Fruit fly (Drosophila melanogaster) whole organism, prepupa: ENCODE measurements around the gene Rev1.

Experiments
- Blimp-1 ChIP-seq: fragments of 200-800 bp; sonication (Bioruptor generic); optimal IDR thresholded peaks from 3 replicates; lab custom pipeline; 2017; ENCODE audit warnings: missing biosample characterization, missing genetic modification characterization, mild to moderate bottlenecking, moderate library complexity, missing genetic modification reagents
- CG10631 ChIP-seq: fragments of 200-800 bp; sonication (Bioruptor generic); optimal IDR thresholded peaks from 2 replicates; lab custom pipeline; 2016; ENCODE audit warnings: missing biosample characterization, missing genetic modification characterization
- CG10669 ChIP-seq: fragments of 200-800 bp; sonication (Bioruptor generic); optimal IDR thresholded peaks from 3 replicates; lab custom pipeline; 2018; ENCODE audit warnings: missing biosample characterization, mild to moderate bottlenecking, missing genetic modification characterization, moderate library complexity
- CG11762 ChIP-seq: fragments of 200-800 bp; sonication (Bioruptor generic); optimal IDR thresholded peaks from 3 replicates; lab custom pipeline; 2016; ENCODE audit warnings: missing biosample characterization, missing genetic modification characterization; ENCODE audit not compliant: insufficient read depth
- CG11902 ChIP-seq: fragments of 200-800 bp; sonication (Bioruptor generic); optimal IDR thresholded peaks from 3 replicates; lab custom pipeline; 2016; ENCODE audit warnings: missing biosample characterization, missing genetic modification characterization
- CG1621 ChIP-seq: fragments of 200-800 bp; sonication (Bioruptor generic); optimal IDR thresholded peaks from 3 replicates; lab custom pipeline; 2018; ENCODE audit warnings: missing biosample characterization, mild to moderate bottlenecking, missing genetic modification characterization
- CG16779 ChIP-seq: fragments of 200-800 bp; sonication (Bioruptor generic); optimal IDR thresholded peaks from 3 replicates; lab custom pipeline; 2017; ENCODE audit warnings: missing biosample characterization, mild to moderate bottlenecking, missing genetic modification characterization
- CG3032 ChIP-seq: fragments of 200-800 bp; optimal IDR thresholded peaks from 2 replicates; lab custom pipeline; 2019; ENCODE audit warnings: missing biosample characterization, mild to moderate bottlenecking, missing genetic modification characterization, moderate library complexity
- CG31627 ChIP-seq: fragments of 200-800 bp; sonication (Bioruptor generic); optimal IDR thresholded peaks from 3 replicates; lab custom pipeline; 2016; ENCODE audit warnings: missing biosample characterization, missing genetic modification characterization
- CG3919 ChIP-seq: fragments of 200-800 bp; sonication (Bioruptor generic); optimal IDR thresholded peaks from 3 replicates; lab custom pipeline; 2016; ENCODE audit warnings: missing biosample characterization, missing genetic modification characterization
- CG4318 ChIP-seq: fragments of 200-800 bp; sonication (Bioruptor generic); optimal IDR thresholded peaks from 3 replicates; lab custom pipeline; 2017; ENCODE audit warnings: missing biosample characterization, mild to moderate bottlenecking, missing genetic modification characterization
- CG6276 ChIP-seq: fragments of 200-800 bp; sonication (Bioruptor generic); optimal IDR thresholded peaks from 2 replicates; lab custom pipeline; 2017; ENCODE audit warnings: missing biosample characterization, mild to moderate bottlenecking, missing genetic modification characterization
- CG6792 ChIP-seq: fragments of 200-800 bp; sonication (Bioruptor generic); optimal IDR thresholded peaks from 3 replicates; lab custom pipeline; 2016; ENCODE audit warnings: missing biosample characterization, missing genetic modification characterization
- CG6808 ChIP-seq: fragments of 200-800 bp; sonication (Bioruptor generic); optimal IDR thresholded peaks from 3 replicates; lab custom pipeline; 2017; ENCODE audit warnings: missing biosample characterization, missing genetic modification characterization, mild to moderate bottlenecking, moderate library complexity, missing genetic modification reagents
- CG6854 ChIP-seq: fragments of 200-800 bp; sonication (Bioruptor generic); optimal IDR thresholded peaks from 2 replicates; lab custom pipeline; 2017; ENCODE audit warnings: missing biosample characterization, mild to moderate bottlenecking, missing genetic modification characterization
- CG7368 ChIP-seq: fragments of 200-800 bp; sonication (Bioruptor generic); optimal IDR thresholded peaks from 3 replicates; lab custom pipeline; 2016; ENCODE audit warnings: missing biosample characterization, missing genetic modification characterization
- CG8119 ChIP-seq: fragments of 200-800 bp; sonication (Bioruptor generic); IDR thresholded peaks from 3 replicates; pipeline ENCODE4 v1.3.6; 2022; ENCODE audit warnings: missing biosample characterization, missing genetic modification characterization
- CG8319 ChIP-seq: fragments of 200-800 bp; sonication (Bioruptor generic); optimal IDR thresholded peaks from 3 replicates; lab custom pipeline; 2016; ENCODE audit warnings: missing biosample characterization, missing genetic modification characterization
- CG9139 ChIP-seq: fragments of 200-800 bp; sonication (Bioruptor generic); optimal IDR thresholded peaks from 3 replicates; lab custom pipeline; 2017; ENCODE audit warnings: missing biosample characterization, mild to moderate bottlenecking, missing genetic modification characterization
- Eip75B ChIP-seq: fragments of 200-800 bp; sonication (Bioruptor generic); optimal IDR thresholded peaks from 3 replicates; lab custom pipeline; 2016; ENCODE audit warnings: missing biosample characterization, missing genetic modification characterization
- Eip93F ChIP-seq: fragments of 200-800 bp; sonication (Bioruptor generic); optimal IDR thresholded peaks from 2 replicates; lab custom pipeline; 2016; ENCODE audit warnings: missing biosample characterization, mild to moderate bottlenecking, missing genetic modification characterization
- Ets21C ChIP-seq: fragments of 200-800 bp; sonication (Bioruptor generic); optimal IDR thresholded peaks from 3 replicates; lab custom pipeline; 2016; ENCODE audit warnings: missing biosample characterization, missing genetic modification characterization
- Ets96B ChIP-seq: fragments of 200-800 bp; optimal IDR thresholded peaks from 2 replicates; lab custom pipeline; 2019; ENCODE audit warnings: missing biosample characterization, mild to moderate bottlenecking, missing genetic modification characterization, moderate library complexity
- Gug ChIP-seq: fragments of 200-800 bp; sonication (Bioruptor generic); IDR thresholded peaks from 2 replicates; pipeline ENCODE4 v1.3.6; 2022; ENCODE audit warnings: missing biosample characterization, missing genetic modification characterization
- Hr39 ChIP-seq: fragments of 200-800 bp; sonication (Bioruptor generic); optimal IDR thresholded peaks from 2 replicates; lab custom pipeline; 2016; ENCODE audit warnings: missing biosample characterization, missing genetic modification characterization
- Hr4 ChIP-seq: fragments of 200-800 bp; sonication (Bioruptor generic); optimal IDR thresholded peaks from 3 replicates; lab custom pipeline; 2016; ENCODE audit warnings: missing biosample characterization, missing genetic modification characterization
- Lpt ChIP-seq: fragments of 200-800 bp; sonication (Bioruptor generic); optimal IDR thresholded peaks from 3 replicates; lab custom pipeline; 2016; ENCODE audit warnings: missing biosample characterization, missing genetic modification characterization
- Met ChIP-seq: fragments of 200-800 bp; sonication (Bioruptor generic); optimal IDR thresholded peaks from 3 replicates; lab custom pipeline; 2016; ENCODE audit warnings: missing biosample characterization, missing genetic modification characterization
- OdsH ChIP-seq: fragments of 200-800 bp; sonication (Bioruptor generic); optimal IDR thresholded peaks from 3 replicates; lab custom pipeline; 2016; ENCODE audit warnings: missing biosample characterization, missing genetic modification characterization
- Smox ChIP-seq: fragments of 200-800 bp; sonication (Bioruptor generic); optimal IDR thresholded peaks from 3 replicates; lab custom pipeline; 2016; ENCODE audit warnings: missing biosample characterization, missing genetic modification characterization
- Sox102F ChIP-seq: fragments of 200-800 bp; sonication (Bioruptor generic); optimal IDR thresholded peaks from 2 replicates; lab custom pipeline; 2016; ENCODE audit warnings: missing biosample characterization, mild to moderate bottlenecking, missing genetic modification characterization
- Sox14 ChIP-seq: fragments of 200-800 bp; sonication (Bioruptor generic); optimal IDR thresholded peaks from 3 replicates; lab custom pipeline; 2016; ENCODE audit warnings: missing biosample characterization, missing genetic modification characterization
- achi ChIP-seq: fragments of 200-800 bp; sonication (Bioruptor generic); optimal IDR thresholded peaks from 3 replicates; lab custom pipeline; 2016; ENCODE audit warnings: missing biosample characterization, missing genetic modification characterization
- cyc ChIP-seq: fragments of 200-800 bp; sonication (Bioruptor generic); optimal IDR thresholded peaks from 3 replicates; lab custom pipeline; 2016; ENCODE audit warnings: missing biosample characterization, missing genetic modification characterization
- dsx ChIP-seq: fragments of 200-800 bp; optimal IDR thresholded peaks from 3 replicates; lab custom pipeline; 2019; ENCODE audit warnings: missing biosample characterization, mild to moderate bottlenecking, missing genetic modification characterization, moderate library complexity; ENCODE audit not compliant: poor library complexity, severe bottlenecking
- eg ChIP-seq: fragments of 200-800 bp; sonication (Bioruptor generic); IDR thresholded peaks from 3 replicates; pipeline ENCODE4 v1.3.6; 2022; ENCODE audit warnings: missing biosample characterization, missing genetic modification characterization
- esn ChIP-seq: fragments of 200-800 bp; sonication (Bioruptor generic); optimal IDR thresholded peaks from 2 replicates; lab custom pipeline; 2016; ENCODE audit warnings: missing biosample characterization, mild to moderate bottlenecking, missing genetic modification characterization, moderate library complexity
- fd59A ChIP-seq: fragments of 200-800 bp; sonication (Bioruptor generic); optimal IDR thresholded peaks from 2 replicates; lab custom pipeline; 2017; ENCODE audit warnings: missing biosample characterization, mild to moderate bottlenecking, missing genetic modification characterization, missing genetic modification reagents
- fkh ChIP-seq: fragments of 200-800 bp; sonication (Bioruptor generic); optimal IDR thresholded peaks from 3 replicates; lab custom pipeline; 2017; ENCODE audit warnings: missing biosample characterization, mild to moderate bottlenecking, missing genetic modification characterization, moderate library complexity
- lz ChIP-seq: fragments of 200-800 bp; sonication (Bioruptor generic); optimal IDR thresholded peaks from 3 replicates; lab custom pipeline; 2016; ENCODE audit warnings: missing biosample characterization, missing genetic modification characterization
- net ChIP-seq: fragments of 200-800 bp; sonication (Bioruptor generic); optimal IDR thresholded peaks from 3 replicates; lab custom pipeline; 2016; ENCODE audit warnings: missing biosample characterization, missing genetic modification characterization
- pdm3 ChIP-seq: fragments of 200-800 bp; sonication (Bioruptor generic); optimal IDR thresholded peaks from 3 replicates; lab custom pipeline; 2016; ENCODE audit warnings: missing biosample characterization, missing genetic modification characterization
- salr ChIP-seq, 2 experiments: fragments of 200-800 bp; sonication (Bioruptor generic); optimal IDR thresholded peaks; 3 replicates each; lab custom pipeline; 2016 to 2018; ENCODE audit warnings: missing biosample characterization in 2 of 2, missing genetic modification characterization in 2 of 2, mild to moderate bottlenecking in 1 of 2
- spab ChIP-seq: fragments of 200-800 bp; sonication (Bioruptor generic); optimal IDR thresholded peaks from 2 replicates; lab custom pipeline; 2017; ENCODE audit warnings: missing biosample characterization, mild to moderate bottlenecking, missing genetic modification characterization, missing genetic modification reagents
- ss ChIP-seq, 2 experiments: fragments of 200-800 bp; sonication (Bioruptor generic); optimal IDR thresholded peaks; 2 replicates in 1 of 2; 3 replicates in 1 of 2; lab custom pipeline; 2017 to 2018; ENCODE audit warnings: mild to moderate bottlenecking in 2 of 2, missing biosample characterization in 2 of 2, missing genetic modification characterization in 2 of 2, moderate library complexity in 1 of 2
- svp ChIP-seq: fragments of 200-800 bp; sonication (Bioruptor generic); peaks from one replicate; lab custom pipeline; 2016; ENCODE audit warnings: missing biosample characterization, missing genetic modification characterization
- topi ChIP-seq: fragments of 200-800 bp; sonication (Bioruptor generic); optimal IDR thresholded peaks from 3 replicates; lab custom pipeline; 2016; ENCODE audit warnings: missing biosample characterization, missing genetic modification characterization

The Rev1 gene

dm6 chr3L:622357-622834 is 31.8 kb upstream of the Rev1 start (continued):
- TF ChIP-seq fkh (peak; percentile 45), Eip75B (GFP tag; lab: Kevin White, UChicago) (peak; percentile 64), CG11762 (GFP tag; lab: Kevin White, UChicago) (peak; percentile 49), Ets21C (GFP tag; lab: Kevin White, UChicago) (peak; percentile 53), ss (GFP tag; optimal IDR thresholded peaks at IDR 0.05; lab: Kevin White, UChicago) (peak; percentile 79 to 80), CG6792 (GFP tag; lab: Kevin White, UChicago) (peak; percentile 65), CG10631 (peak; percentile 81), CG8319 (peak; percentile 24), Hr4 (GFP tag; lab: Kevin White, UChicago) (peak; percentile 41), salr (GFP tag; optimal IDR thresholded peaks at IDR 0.05; lab: Kevin White, UChicago) (peak; percentile 68 to 70), svp (GFP tag; lab: Kevin White, UChicago) (peak; percentile 87), CG11902 (GFP tag; lab: Kevin White, UChicago) (peak; percentile 36), lz (GFP tag; lab: Kevin White, UChicago) (peak; percentile 73), esn (GFP tag; lab: Kevin White, UChicago) (peak; percentile 82), Met (GFP tag; lab: Kevin White, UChicago) (peak; percentile 80), CG9139 (GFP tag; lab: Kevin White, UChicago) (peak; percentile 67), Lpt (GFP tag; lab: Kevin White, UChicago) (peak; percentile 39), Eip93F (GFP tag; lab: Kevin White, UChicago) (peak; percentile 3), Sox102F (GFP tag; lab: Kevin White, UChicago) (peak; percentile 55), CG6854 (no peak), Blimp-1 (GFP tag; lab: Kevin White, UChicago) (peak; percentile 36), cyc (GFP tag; lab: Kevin White, UChicago) (peak; percentile 58), CG31627 (peak; percentile 69), achi (peak; percentile 69), spab (GFP tag; lab: Kevin White, UChicago) (peak; percentile 85), topi (GFP tag; lab: Kevin White, UChicago) (peak; percentile 76), Gug (GFP tag; lab: Robert Waterston, UW) (no peak)

- TF ChIP-seq ss (GFP tag; optimal IDR thresholded peaks at IDR 0.05; lab: Kevin White, UChicago) (no peak), Sox102F (GFP tag; lab: Kevin White, UChicago) (no peak), CG7368 (GFP tag; lab: Kevin White, UChicago) (no peak), OdsH (GFP tag; lab: Kevin White, UChicago) (peak; percentile 11), CG31627 (no peak), Eip75B (GFP tag; lab: Kevin White, UChicago) (peak; percentile 25), Hr39 (GFP tag; lab: Kevin White, UChicago) (peak; percentile 7), CG8119 (GFP tag; lab: Robert Waterston, UW) (no peak), CG1621 (tag; lab: Kevin White, UChicago) (peak; percentile 24), Ets96B (tag; lab: Kevin White, UChicago) (peak; percentile 58), CG10669 (GFP tag; lab: Kevin White, UChicago) (peak; percentile 1), CG3919 (GFP tag; lab: Kevin White, UChicago) (peak; percentile 11), CG8319 (no peak), Sox14 (GFP tag; lab: Kevin White, UChicago) (peak; percentile 9), CG4318 (GFP tag; lab: Kevin White, UChicago) (no peak), cyc (GFP tag; lab: Kevin White, UChicago) (peak; percentile 10), salr (GFP tag; optimal IDR thresholded peaks at IDR 0.05; lab: Kevin White, UChicago) (peak in 1 of 2 experiments; percentile 2), CG6808 (GFP tag; lab: Kevin White, UChicago) (no peak), CG6276 (GFP tag; lab: Kevin White, UChicago) (no peak), Met (GFP tag; lab: Kevin White, UChicago) (no peak), pdm3 (GFP tag; lab: Kevin White, UChicago) (peak; percentile 31), Blimp-1 (GFP tag; lab: Kevin White, UChicago) (no peak), eg (GFP tag; lab: Robert Waterston, UW) (peak; percentile 76), fd59A (GFP tag; lab: Kevin White, UChicago) (peak; percentile 7), CG6854 (no peak), CG16779 (tag; lab: Kevin White, UChicago) (no peak), achi (peak; percentile 40), net (no peak), CG6792 (GFP tag; lab: Kevin White, UChicago) (no peak), spab (GFP tag; lab: Kevin White, UChicago) (peak; percentile 45), CG3032 (tag; lab: Kevin White, UChicago) (peak; percentile 36), Smox (no peak), dsx (GFP tag; lab: Kevin White, UChicago) (no peak), esn (GFP tag; lab: Kevin White, UChicago) (peak; percentile 39), Gug (GFP tag; lab: Robert Waterston, UW) (peak; percentile 64)
These were observed 30.6 kb upstream of the Rev1 start for dm6 chr3L:623556-623955.
